Fruit fly (Drosophila melanogaster) whole organism, prepupa: Measurements from ENCODE around the gene CG31459.

Source experiments
- CG10631 ChIP-seq: fragments of 200-800 bp; sonication (Bioruptor generic); optimal IDR thresholded peaks from 2 replicates; lab custom pipeline; 2016; ENCODE audit warnings: missing biosample characterization, missing genetic modification characterization
- CG15336 ChIP-seq: fragments of 200-800 bp; sonication (Bioruptor generic); IDR thresholded peaks from 2 replicates; pipeline ENCODE4 v1.3.6; 2022; ENCODE audit warnings: missing biosample characterization, missing genetic modification characterization
- CG6276 ChIP-seq: fragments of 200-800 bp; sonication (Bioruptor generic); optimal IDR thresholded peaks from 2 replicates; lab custom pipeline; 2017; ENCODE audit warnings: missing biosample characterization, mild to moderate bottlenecking, missing genetic modification characterization
- CG7368 ChIP-seq: fragments of 200-800 bp; sonication (Bioruptor generic); optimal IDR thresholded peaks from 3 replicates; lab custom pipeline; 2016; ENCODE audit warnings: missing biosample characterization, missing genetic modification characterization
- CG8319 ChIP-seq: fragments of 200-800 bp; sonication (Bioruptor generic); optimal IDR thresholded peaks from 3 replicates; lab custom pipeline; 2016; ENCODE audit warnings: missing biosample characterization, missing genetic modification characterization
- Eip93F ChIP-seq: fragments of 200-800 bp; sonication (Bioruptor generic); optimal IDR thresholded peaks from 2 replicates; lab custom pipeline; 2016; ENCODE audit warnings: missing biosample characterization, mild to moderate bottlenecking, missing genetic modification characterization
- Ets21C ChIP-seq: fragments of 200-800 bp; sonication (Bioruptor generic); optimal IDR thresholded peaks from 3 replicates; lab custom pipeline; 2016; ENCODE audit warnings: missing biosample characterization, missing genetic modification characterization
- cyc ChIP-seq: fragments of 200-800 bp; sonication (Bioruptor generic); optimal IDR thresholded peaks from 3 replicates; lab custom pipeline; 2016; ENCODE audit warnings: missing biosample characterization, missing genetic modification characterization
- topi ChIP-seq: fragments of 200-800 bp; sonication (Bioruptor generic); optimal IDR thresholded peaks from 3 replicates; lab custom pipeline; 2016; ENCODE audit warnings: missing biosample characterization, missing genetic modification characterization

DNA sequence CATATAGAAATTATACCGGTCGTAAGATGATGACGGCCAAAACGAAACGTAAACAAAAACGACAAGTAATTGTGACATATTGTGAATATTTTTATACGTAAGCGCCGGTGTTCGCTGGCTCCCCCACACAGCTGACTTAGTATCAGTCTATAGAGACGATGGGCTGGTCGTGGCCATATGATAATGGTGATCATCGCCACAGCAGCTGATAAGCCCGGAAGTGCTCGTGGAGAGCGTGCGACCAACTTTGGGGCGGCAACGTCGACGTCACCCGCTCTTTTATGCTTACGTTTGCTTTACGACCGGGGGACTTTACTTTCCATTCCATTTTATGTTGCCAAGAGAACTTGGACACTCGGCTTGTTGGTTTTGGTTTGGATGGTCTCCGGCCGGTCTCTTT is 47.9 kb upstream of the CG31459 start:
- TF ChIP-seq topi (GFP tag; lab: Kevin White, UChicago): no peak
- TF ChIP-seq CG15336: no peak
- TF ChIP-seq CG8319 (GFP tag; lab: Kevin White, UChicago): no peak
- no peak for TF ChIP-seq CG6276 (GFP tag; lab: Kevin White, UChicago)
- TF ChIP-seq CG7368: no peak
- no peak for TF ChIP-seq cyc (GFP tag; lab: Kevin White, UChicago)
- no peak for TF ChIP-seq Ets21C
- no peak for TF ChIP-seq CG10631 (GFP tag; lab: Kevin White, UChicago)
- TF ChIP-seq Eip93F (GFP tag; lab: Kevin White, UChicago): no peak
